Fruit fly (Drosophila melanogaster) whole organism, pupa: ENCODE results near the gene Reepl1.
A peak's percentile ranks its signal among the peaks of the same experiment; 100 is the strongest.
"Not testable (repeated sequence)": the region's sequence is repeated elsewhere in the genome, so short reads cannot be mapped to it uniquely, and the experiment has no call there.

Experiments
- CG10348 ChIP-seq: fragments of 200-800 bp; sonication (Bioruptor generic); IDR thresholded peaks from 2 replicates; pipeline ENCODE4 v1.3.6; 2022; ENCODE audit warnings: missing biosample characterization, missing genetic modification characterization
- CG12605 ChIP-seq: fragments of 200-800 bp; sonication (Bioruptor generic); IDR thresholded peaks from 2 replicates; pipeline ENCODE4 v1.3.6; 2022; ENCODE audit warnings: missing biosample characterization, missing genetic modification characterization
- CG13204 ChIP-seq: fragments of 200-800 bp; sonication (Bioruptor generic); optimal IDR thresholded peaks from 2 replicates; lab custom pipeline; 2018; ENCODE audit warnings: missing biosample characterization, mild to moderate bottlenecking, missing genetic modification characterization, moderate library complexity
- CG14655 ChIP-seq: fragments of 200-800 bp; sonication (Bioruptor generic); optimal IDR thresholded peaks from 3 replicates; lab custom pipeline; 2017; ENCODE audit warnings: mild to moderate bottlenecking, missing biosample characterization, missing genetic modification reagents, missing genetic modification characterization
- CG15710 ChIP-seq: fragments of 200-800 bp; sonication (Bioruptor generic); optimal IDR thresholded peaks from 2 replicates; lab custom pipeline; 2018; ENCODE audit warnings: missing biosample characterization, mild to moderate bottlenecking, missing genetic modification characterization, moderate library complexity
- CG17806 ChIP-seq: fragments of 200-800 bp; sonication (Bioruptor generic); optimal IDR thresholded peaks from 2 replicates; lab custom pipeline; 2018; ENCODE audit warnings: missing biosample characterization, mild to moderate bottlenecking, missing genetic modification characterization, moderate library complexity
- CG32121 ChIP-seq: fragments of 200-800 bp; sonication (Bioruptor generic); IDR thresholded peaks from 2 replicates; pipeline ENCODE4 v1.3.6; 2022; ENCODE audit warnings: missing biosample characterization, missing genetic modification characterization
- CG34367 ChIP-seq: fragments of 200-800 bp; sonication (Bioruptor generic); optimal IDR thresholded peaks from 2 replicates; lab custom pipeline; 2018; ENCODE audit warnings: missing biosample characterization, mild to moderate bottlenecking, missing genetic modification characterization
- CG4496 ChIP-seq: fragments of 200-800 bp; sonication (Bioruptor generic); IDR thresholded peaks from 3 replicates; pipeline ENCODE4 v1.3.6; 2022; ENCODE audit warnings: missing biosample characterization, missing genetic modification characterization
- CG8159 ChIP-seq: fragments of 200-800 bp; sonication (Bioruptor generic); optimal IDR thresholded peaks from 3 replicates; lab custom pipeline; 2018; ENCODE audit warnings: missing biosample characterization, mild to moderate bottlenecking, missing genetic modification characterization, moderate library complexity
- CG8301 ChIP-seq: fragments of 200-800 bp; sonication (Bioruptor generic); optimal IDR thresholded peaks from 2 replicates; lab custom pipeline; 2018; ENCODE audit warnings: missing biosample characterization, mild to moderate bottlenecking, missing genetic modification characterization
- CG9948 ChIP-seq: fragments of 200-800 bp; sonication (Bioruptor generic); optimal IDR thresholded peaks from 2 replicates; lab custom pipeline; 2018; ENCODE audit warnings: missing biosample characterization, mild to moderate bottlenecking, missing genetic modification characterization, moderate library complexity
- D1 ChIP-seq: fragments of 200-800 bp; sonication (Bioruptor generic); optimal IDR thresholded peaks from 2 replicates; lab custom pipeline; 2018; ENCODE audit warnings: missing biosample characterization, mild to moderate bottlenecking, missing genetic modification characterization, moderate library complexity
- EcR ChIP-seq: fragments of 200-800 bp; sonication (Bioruptor generic); optimal IDR thresholded peaks from 3 replicates; lab custom pipeline; 2019; ENCODE audit warnings: missing biosample characterization, missing genetic modification characterization, mild to moderate bottlenecking, moderate library complexity, missing genetic modification reagents
- Ets98B ChIP-seq: fragments of 200-800 bp; sonication (Bioruptor generic); IDR thresholded peaks from 2 replicates; pipeline ENCODE4 v1.3.6; 2022; ENCODE audit warnings: missing biosample characterization, missing genetic modification characterization
- Pif1A ChIP-seq: fragments of 200-800 bp; sonication (Bioruptor generic); optimal IDR thresholded peaks from 3 replicates; lab custom pipeline; 2016; ENCODE audit warnings: missing biosample characterization, missing genetic modification characterization
- Pif1B ChIP-seq: fragments of 200-800 bp; sonication (Bioruptor generic); optimal IDR thresholded peaks from 3 replicates; lab custom pipeline; 2016; ENCODE audit warnings: missing biosample characterization, missing genetic modification characterization
- Snoo ChIP-seq: fragments of 200-800 bp; sonication (Bioruptor generic); optimal IDR thresholded peaks from 3 replicates; lab custom pipeline; 2017; ENCODE audit warnings: missing biosample characterization, mild to moderate bottlenecking, missing genetic modification characterization, inconsistent platforms
- fd96Ca ChIP-seq: fragments of 200-800 bp; sonication (Bioruptor generic); IDR thresholded peaks from 3 replicates; pipeline ENCODE4 v1.3.6; 2022; ENCODE audit warnings: missing biosample characterization, missing genetic modification characterization
- gl ChIP-seq: fragments of 200-800 bp; sonication (Bioruptor generic); optimal IDR thresholded peaks from 2 replicates; lab custom pipeline; 2018; ENCODE audit warnings: missing biosample characterization, mild to moderate bottlenecking, missing genetic modification characterization
- rn ChIP-seq: fragments of 200-800 bp; sonication (Bioruptor generic); IDR thresholded peaks from 2 replicates; pipeline ENCODE4 v1.3.6; 2022; ENCODE audit warnings: missing biosample characterization, missing genetic modification characterization

Gene Reepl1

DNA sequence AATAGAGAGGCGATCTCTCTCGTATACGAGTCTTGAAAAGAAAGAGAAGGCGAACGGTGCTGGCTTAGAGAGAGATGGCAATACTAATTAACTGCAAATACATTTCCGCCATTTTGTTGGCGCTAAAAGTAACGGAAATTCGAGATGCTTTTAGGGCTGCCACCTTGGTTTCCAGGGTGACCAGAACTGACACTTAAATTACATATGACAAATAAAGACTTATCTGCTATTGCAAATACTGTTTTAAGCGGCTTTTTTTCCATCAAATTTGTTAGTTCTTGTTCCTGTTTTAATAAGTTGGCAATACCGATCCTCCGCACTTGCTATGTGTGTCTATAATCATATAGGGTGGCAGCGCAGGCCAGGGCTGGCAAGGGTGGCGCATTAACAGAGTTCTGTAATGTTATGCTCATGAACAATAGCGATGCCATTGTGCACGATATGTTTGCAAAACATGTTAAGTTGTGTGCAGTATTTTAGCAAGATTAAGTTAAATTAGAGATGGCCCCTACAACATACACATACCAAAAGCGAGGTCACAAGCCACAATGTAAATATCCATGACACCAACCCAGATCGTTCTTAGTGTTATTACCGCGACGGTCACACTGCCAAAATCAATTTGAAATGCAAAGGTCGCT, 7.8 kb downstream of the Reepl1 start, which contains the start of gene nod:
Gene nod, plus strand, starts transcription at position 573 of the 641 bp plus-strand sequence.
- TF ChIP-seq CG32121 (peak; percentile 47; the same call in 1 of the 2 replicates), CG14655 (GFP tag; lab: Kevin White, UChicago) (no peak), gl (no peak), CG34367 (tag; lab: Kevin White, UChicago) (peak; percentile 2), CG9948 (peak; percentile 27), CG12605 (GFP tag; lab: Robert Waterston, UW) (0 out of 2 replicates have a peak, but pooled peaks have one; percentile 21), CG8301 (tag; lab: Kevin White, UChicago) (peak; percentile 4), CG13204 (no peak), CG15710 (peak; percentile 9), fd96Ca (0 out of 3 replicates have a peak, but pooled peaks have one; percentile 55), CG8159 (peak; percentile 35), CG4496 (GFP tag; lab: Robert Waterston, UW) (0 out of 3 replicates have a peak, but pooled peaks have one; percentile 45), D1 (no peak), Snoo (tag; lab: Kevin White, UChicago) (peak; percentile 31), EcR (GFP tag; lab: Kevin White, UChicago) (no peak), CG17806 (tag; lab: Kevin White, UChicago) (peak; percentile 35)

DNA sequence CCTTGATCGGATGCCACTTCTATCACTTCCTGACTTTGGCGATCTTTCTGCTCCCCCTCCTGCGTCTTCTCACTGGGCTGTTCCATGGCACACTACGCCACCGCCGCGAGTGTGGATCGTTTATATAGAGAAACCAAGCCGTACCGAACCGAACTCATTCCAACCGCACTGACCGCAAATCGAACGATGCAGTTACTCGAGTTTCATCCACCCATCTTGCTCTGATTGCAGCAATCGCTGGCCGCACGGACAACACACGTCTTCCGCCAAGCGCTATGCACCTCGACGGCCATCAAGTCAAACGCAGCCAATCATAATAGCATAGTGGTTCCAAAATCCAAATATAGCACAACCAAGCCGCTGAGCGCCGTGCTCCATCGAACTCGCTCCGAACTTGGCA, 11.6 kb downstream of the Reepl1 start, which contains the start of gene pkm:
Gene pkm, minus strand, starts transcription at position 101 of the 400 bp plus-strand sequence.
- TF ChIP-seq CG13204 (no peak), CG14655 (GFP tag; lab: Kevin White, UChicago) (no peak), gl (no peak), rn (GFP tag; lab: Robert Waterston, UW) (no peak), Ets98B (no peak), EcR (GFP tag; lab: Kevin White, UChicago) (no peak)
- TF ChIP-seq, all 21 proteins: peak for 0

DNA sequence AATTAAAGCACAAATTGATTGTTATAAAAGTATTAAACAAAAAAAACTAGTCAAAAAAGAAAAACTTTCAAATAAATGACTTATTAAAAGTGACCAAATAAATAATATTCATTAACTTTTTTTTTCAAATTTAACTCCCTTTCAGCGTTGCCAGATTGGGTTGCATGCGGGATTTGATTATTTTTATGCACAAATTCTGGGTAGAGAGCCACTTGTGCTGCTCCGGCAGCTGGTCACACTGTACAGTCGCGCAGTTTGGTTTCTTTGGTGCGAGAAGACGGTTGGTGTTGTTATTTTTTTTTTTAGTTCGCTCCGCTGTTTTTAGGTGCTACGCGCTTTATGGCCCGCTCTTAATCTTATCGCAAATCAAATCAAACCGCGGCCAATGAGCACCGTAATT, 27.1 kb downstream of the Reepl1 start, which contains the start of gene rho-4:
Gene rho-4, plus strand, starts transcription at position 250 of the 400 bp plus-strand sequence.
- not testable (repeated sequence) for TF ChIP-seq CG34367 (tag; lab: Kevin White, UChicago); CG15710; Ets98B

DNA sequence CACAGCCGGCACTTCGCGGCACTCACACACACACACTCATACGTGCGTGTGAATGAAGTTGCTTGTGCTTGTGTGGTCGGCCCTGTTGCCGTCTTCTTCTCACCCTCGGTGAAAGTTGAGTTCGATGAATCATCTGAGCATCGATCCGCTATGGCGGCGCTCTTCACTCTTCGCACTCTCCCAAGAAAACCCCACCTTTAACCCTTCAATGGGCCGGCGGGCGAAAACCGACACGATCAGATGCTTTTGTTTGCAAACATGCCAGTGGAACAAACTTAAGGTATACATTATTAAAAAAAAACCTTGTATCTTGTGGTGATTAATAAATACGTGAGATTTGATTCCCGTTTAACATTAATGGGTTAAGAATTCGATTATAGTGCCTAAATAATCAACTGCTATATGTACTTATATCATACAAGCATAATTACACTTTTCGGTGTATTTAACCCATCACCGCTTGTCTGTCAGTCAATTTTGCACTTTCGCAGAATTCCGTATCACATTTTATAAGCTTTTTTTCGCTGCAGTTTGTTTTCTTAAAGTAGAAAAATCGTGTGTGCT, 28.4 kb downstream of the Reepl1 start:
- TF ChIP-seq CG32121 (no peak), Pif1A (GFP tag; lab: Kevin White, UChicago) (peak; percentile 63), CG4496 (GFP tag; lab: Robert Waterston, UW) (peak; percentile 31; the same call in 2 of the 3 replicates), CG9948 (no peak), CG17806 (tag; lab: Kevin White, UChicago) (peak; percentile 27), CG34367 (tag; lab: Kevin White, UChicago) (no peak), fd96Ca (peak; percentile 49; the same call in 1 of the 3 replicates), CG15710 (peak; percentile 25), CG13204 (no peak), gl (no peak), CG10348 (GFP tag; lab: Robert Waterston, UW) (no peak), CG12605 (GFP tag; lab: Robert Waterston, UW) (no peak; the same call in 1 of the 2 replicates), D1 (no peak), CG8301 (tag; lab: Kevin White, UChicago) (peak; percentile 15), rn (GFP tag; lab: Robert Waterston, UW) (no peak), Pif1B (peak; percentile 55), CG8159 (no peak), Ets98B (no peak), Snoo (tag; lab: Kevin White, UChicago) (peak; percentile 6), EcR (GFP tag; lab: Kevin White, UChicago) (peak; percentile 67), CG14655 (GFP tag; lab: Kevin White, UChicago) (no peak)

DNA sequence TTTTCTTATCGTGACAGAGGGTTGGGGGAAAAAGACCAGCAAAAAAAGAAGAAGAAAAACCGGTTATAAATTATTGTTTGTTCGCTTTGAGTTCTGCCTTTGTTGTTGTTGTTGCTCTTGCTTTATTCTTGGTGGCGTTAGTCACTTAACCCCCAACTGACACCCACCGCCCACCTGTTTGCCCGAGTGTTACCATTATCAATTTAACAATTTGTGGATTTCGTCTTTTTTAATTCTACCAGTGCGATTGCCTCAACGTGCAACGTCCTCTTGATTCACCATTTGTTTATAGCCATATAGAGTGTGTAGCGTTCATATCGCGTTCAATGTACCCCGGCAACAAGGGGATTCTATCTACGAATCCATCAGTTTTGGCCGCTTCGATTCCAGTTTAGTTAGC, 28.9 kb downstream of the Reepl1 start:
- TF ChIP-seq CG32121 (no peak), CG12605 (GFP tag; lab: Robert Waterston, UW) (0 out of 2 replicates have a peak, but pooled peaks have one; percentile 22)

DNA sequence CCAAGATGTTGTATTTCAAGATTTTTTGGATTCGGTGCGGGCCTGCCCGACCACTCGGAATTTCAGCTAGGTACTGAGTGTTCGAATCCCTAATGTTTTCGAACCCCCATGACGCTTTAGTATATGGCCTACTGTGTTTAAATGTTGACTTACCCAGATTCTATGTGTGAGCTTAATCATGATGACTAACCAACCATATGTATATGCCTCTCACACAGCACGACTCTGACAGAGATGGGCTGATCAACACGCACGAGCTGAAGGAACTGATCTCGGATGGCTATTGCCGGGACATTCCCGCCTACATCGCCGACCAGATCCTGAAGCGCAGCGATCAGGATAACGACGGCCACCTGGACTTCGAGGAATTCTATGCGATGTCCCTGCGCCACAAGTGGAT, 31.6 kb downstream of the Reepl1 start, which contains the start of gene CG2533:
Gene CG2533, minus strand, starts transcription at position 101 of the 400 bp plus-strand sequence.
- TF ChIP-seq CG14655 (GFP tag; lab: Kevin White, UChicago), result no peak
- TF ChIP-seq D1, result no peak
- TF ChIP-seq CG12605 (GFP tag; lab: Robert Waterston, UW), result no peak
- TF ChIP-seq CG15710, result no peak
- TF ChIP-seq CG4496 (GFP tag; lab: Robert Waterston, UW), result no peak
- no peak for TF ChIP-seq Pif1A (GFP tag; lab: Kevin White, UChicago)
- no peak for TF ChIP-seq fd96Ca
- TF ChIP-seq CG8159, result no peak
- no peak for TF ChIP-seq Ets98B
- no peak for TF ChIP-seq EcR (GFP tag; lab: Kevin White, UChicago)
- no peak for TF ChIP-seq CG34367 (tag; lab: Kevin White, UChicago)
- TF ChIP-seq CG8301 (tag; lab: Kevin White, UChicago), result no peak
- no peak for TF ChIP-seq gl
- TF ChIP-seq Pif1B, result no peak
- TF ChIP-seq CG32121, result no peak
- no peak for TF ChIP-seq CG13204
- TF ChIP-seq rn (GFP tag; lab: Robert Waterston, UW), result no peak
- TF ChIP-seq Snoo (tag; lab: Kevin White, UChicago), result no peak
